Worm (Caenorhabditis elegans) whole organism, L1 larva: ENCODE results near the gene Y75B7AL.2.

ENCODE experiments used
- C34B4.2 ChIP-seq: sonication (generic microtip); optimal IDR thresholded peaks from 2 replicates; lab custom pipeline; 2017; ENCODE audit warnings: mild to moderate bottlenecking, missing genetic modification characterization, missing compliant biosample characterization
- F16B12.6 ChIP-seq: fragments of 150-350 bp; optimal IDR thresholded peaks from 2 replicates; lab custom pipeline; 2014; ENCODE audit warnings: missing biosample characterization, missing genetic modification characterization
- Y116A8C.19 ChIP-seq: sonication (generic microtip); optimal IDR thresholded peaks from 2 replicates; lab custom pipeline; 2016; ENCODE audit warnings: missing compliant biosample characterization, missing genetic modification characterization, borderline replicate concordance
- aha-1 ChIP-seq: fragments of 150-350 bp; optimal IDR thresholded peaks from 2 replicates; lab custom pipeline; 2014; ENCODE audit warnings: missing biosample characterization, missing genetic modification characterization
- alr-1 ChIP-seq: fragments of 200-800 bp; sonication (Bioruptor generic); optimal IDR thresholded peaks from 2 replicates; lab custom pipeline; 2018; ENCODE audit warnings: borderline replicate concordance, mild to moderate bottlenecking, missing genetic modification characterization, missing compliant biosample characterization
- aly-2 ChIP-seq: fragments of 150-350 bp; optimal IDR thresholded peaks from 2 replicates; lab custom pipeline; 2014; ENCODE audit warnings: missing biosample characterization, missing genetic modification characterization
- blmp-1 ChIP-seq: fragments of 150-350 bp; optimal IDR thresholded peaks from 2 replicates; lab custom pipeline; 2014; ENCODE audit warnings: missing biosample characterization, missing genetic modification characterization
- ceh-63 ChIP-seq: fragments of 200-800 bp; sonication (Bioruptor generic); optimal IDR thresholded peaks from 2 replicates; lab custom pipeline; 2018; ENCODE audit warnings: mild to moderate bottlenecking, missing genetic modification characterization, missing compliant biosample characterization
- ces-1 ChIP-seq: fragments of 150-350 bp; optimal IDR thresholded peaks from 2 replicates; lab custom pipeline; 2014; ENCODE audit warnings: missing biosample characterization, missing genetic modification reagents, missing genetic modification characterization
- dpl-1 ChIP-seq, 3 experiments: fragments of 150-350 bp in 2 of 3; sonication (generic microtip) in 1 of 3; optimal IDR thresholded peaks; 2 replicates each; lab custom pipeline; 2014 to 2017; ENCODE audit warnings: missing biosample characterization in 3 of 3, missing genetic modification characterization in 3 of 3, missing genetic modification reagents in 3 of 3
- efl-1 ChIP-seq, 4 experiments: fragments of 150-350 bp; optimal IDR thresholded peaks in 3 of 4; peaks in 1 of 4; 1 replicate in 1 of 4; 2 replicates in 3 of 4; lab custom pipeline; 2014; ENCODE audit warnings: missing biosample characterization in 2 of 4, missing genetic modification characterization in 2 of 4, missing genetic modification reagents in 2 of 4
- elt-2 ChIP-seq: sonication (generic microtip); optimal IDR thresholded peaks from 2 replicates; lab custom pipeline; 2016; ENCODE audit warnings: missing genetic modification characterization, mild to moderate bottlenecking, inconsistent platforms, missing compliant biosample characterization, missing genetic modification reagents
- elt-3 ChIP-seq, 6 experiments: fragments of 150-350 bp in 1 of 6; sonication (generic microtip); optimal IDR thresholded peaks; 2 replicates each; lab custom pipeline; 2017 to 2018; ENCODE audit warnings: missing biosample characterization in 6 of 6, missing genetic modification characterization in 6 of 6, inconsistent platforms in 1 of 6
- fkh-4 ChIP-seq: sonication (generic microtip); optimal IDR thresholded peaks from 2 replicates; lab custom pipeline; 2016; ENCODE audit warnings: missing compliant biosample characterization, missing genetic modification characterization, borderline replicate concordance
- grh-1 ChIP-seq: fragments of 200-800 bp; sonication (Bioruptor generic); IDR thresholded peaks from 2 replicates; pipeline ENCODE4 v1.3.6; 2022; ENCODE audit warnings: missing genetic modification reagents, missing genetic modification characterization, missing compliant biosample characterization
- hpl-2 ChIP-seq: fragments of 150-350 bp; optimal IDR thresholded peaks from 2 replicates; lab custom pipeline; 2014; ENCODE audit warnings: missing biosample characterization, missing genetic modification reagents, missing genetic modification characterization
- isw-1 ChIP-seq: fragments of 200-800 bp; sonication (Bioruptor generic); IDR thresholded peaks from 2 replicates; pipeline ENCODE4 v1.3.6; 2022; ENCODE audit warnings: missing genetic modification characterization, missing compliant biosample characterization
- lin-13 ChIP-seq: fragments of 150-350 bp; optimal IDR thresholded peaks from 2 replicates; lab custom pipeline; 2014; ENCODE audit warnings: missing biosample characterization, missing genetic modification reagents, missing genetic modification characterization
- lin-35 ChIP-seq, 2 experiments: fragments of 150-350 bp; optimal IDR thresholded peaks; 2 replicates each; lab custom pipeline; 2014; ENCODE audit warnings: missing biosample characterization in 2 of 2, missing genetic modification characterization in 2 of 2, missing genetic modification reagents in 2 of 2
- lin-39 ChIP-seq: fragments of 150-350 bp; optimal IDR thresholded peaks from 2 replicates; lab custom pipeline; 2014; ENCODE audit warnings: missing biosample characterization, missing genetic modification reagents, missing genetic modification characterization
- lir-3 ChIP-seq: sonication (generic microtip); optimal IDR thresholded peaks from 2 replicates; lab custom pipeline; 2016; ENCODE audit warnings: mild to moderate bottlenecking, missing genetic modification characterization, moderate library complexity, missing compliant biosample characterization; ENCODE audit not compliant: poor library complexity
- lsy-2 ChIP-seq, 2 experiments: fragments of 150-350 bp; optimal IDR thresholded peaks; 2 replicates each; lab custom pipeline; 2014; ENCODE audit warnings: missing biosample characterization in 2 of 2, missing genetic modification characterization in 2 of 2
- mab-9 ChIP-seq: fragments of 200-800 bp; sonication (Bioruptor generic); IDR thresholded peaks from 2 replicates; pipeline ENCODE4 v1.3.6; 2022; ENCODE audit warnings: missing genetic modification reagents, missing genetic modification characterization, missing compliant biosample characterization
- mdl-1 ChIP-seq, 2 experiments: fragments of 150-350 bp; optimal IDR thresholded peaks; 2 replicates each; lab custom pipeline; 2014 to 2017; ENCODE audit warnings: missing biosample characterization in 2 of 2, missing genetic modification characterization in 2 of 2, inconsistent platforms in 1 of 2
- mef-2 ChIP-seq: fragments of 150-350 bp; optimal IDR thresholded peaks from 2 replicates; lab custom pipeline; 2014; ENCODE audit warnings: missing biosample characterization, missing genetic modification characterization
- mep-1 ChIP-seq: fragments of 150-350 bp; optimal IDR thresholded peaks from 2 replicates; lab custom pipeline; 2014; ENCODE audit warnings: missing biosample characterization, missing genetic modification characterization
- nhr-11 ChIP-seq: fragments of 150-350 bp; optimal IDR thresholded peaks from 2 replicates; lab custom pipeline; 2014; ENCODE audit warnings: missing biosample characterization, missing genetic modification characterization
- nhr-12 ChIP-seq: sonication (generic microtip); optimal IDR thresholded peaks from 2 replicates; lab custom pipeline; 2017; ENCODE audit warnings: missing biosample characterization, missing genetic modification characterization
- nhr-28 ChIP-seq: fragments of 150-350 bp; optimal IDR thresholded peaks from 2 replicates; lab custom pipeline; 2014; ENCODE audit warnings: missing biosample characterization, missing genetic modification characterization
- nhr-71 ChIP-seq: sonication (generic microtip); optimal IDR thresholded peaks from 2 replicates; lab custom pipeline; 2016; ENCODE audit warnings: mild to moderate bottlenecking, missing genetic modification characterization, moderate library complexity, missing compliant biosample characterization
- nhr-84 ChIP-seq: sonication (generic microtip); optimal IDR thresholded peaks from 2 replicates; lab custom pipeline; 2017; ENCODE audit warnings: missing biosample characterization, missing genetic modification characterization
- nhr-85 ChIP-seq: sonication (generic microtip); peaks from one replicate; lab custom pipeline; 2016; ENCODE audit warnings: missing genetic modification characterization, inconsistent platforms, missing compliant biosample characterization
- nhr-90 ChIP-seq: sonication (generic microtip); optimal IDR thresholded peaks from 2 replicates; lab custom pipeline; 2016; ENCODE audit warnings: mild to moderate bottlenecking, missing genetic modification characterization, missing compliant biosample characterization; ENCODE audit not compliant: poor library complexity
- pqm-1 ChIP-seq: sonication (generic microtip); optimal IDR thresholded peaks from 3 replicates; lab custom pipeline; 2017; ENCODE audit warnings: missing biosample characterization, missing genetic modification characterization
- snpc-4 ChIP-seq: fragments of 150-350 bp; optimal IDR thresholded peaks from 2 replicates; lab custom pipeline; 2014; ENCODE audit warnings: missing biosample characterization, missing genetic modification characterization
- swsn-7 ChIP-seq: sonication (generic microtip); optimal IDR thresholded peaks from 2 replicates; lab custom pipeline; 2016; ENCODE audit warnings: missing genetic modification characterization, missing compliant biosample characterization
- tlp-1 ChIP-seq: fragments of 150-350 bp; optimal IDR thresholded peaks from 2 replicates; lab custom pipeline; 2014; ENCODE audit warnings: missing biosample characterization, missing genetic modification characterization
- unc-86 ChIP-seq: sonication (generic microtip); optimal IDR thresholded peaks from 2 replicates; lab custom pipeline; 2016; ENCODE audit warnings: missing genetic modification characterization, missing compliant biosample characterization
- ztf-11 ChIP-seq, 2 experiments: sonication (generic microtip); optimal IDR thresholded peaks; 2 replicates each; lab custom pipeline; 2016 to 2017; ENCODE audit warnings: missing genetic modification characterization in 2 of 2, missing biosample characterization in 1 of 2, missing compliant biosample characterization in 1 of 2

The Y75B7AL.2 gene

DNA sequence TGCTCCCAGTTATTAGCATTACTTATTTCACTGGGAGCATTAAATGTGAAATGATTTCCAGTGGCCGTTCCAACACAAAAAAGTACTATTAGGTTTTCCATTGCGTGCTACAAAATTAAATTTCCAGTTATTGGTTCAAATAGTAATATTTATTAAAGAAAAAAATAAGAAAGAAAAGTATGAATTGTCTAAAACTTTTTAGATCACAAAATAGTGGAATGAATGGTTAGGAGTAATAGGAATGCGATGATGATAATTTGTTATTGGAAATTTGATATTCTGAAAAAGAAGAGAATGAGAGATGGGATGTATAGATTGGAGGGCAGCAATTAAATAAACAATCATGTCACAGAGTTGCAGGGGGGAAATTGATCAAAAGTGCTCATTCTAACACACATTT, at the start of gene Y75B7AL.2:
Gene Y75B7AL.2, minus strand, starts transcription at position 101 of the 400 bp plus-strand sequence.
- no peak for TF ChIP-seq hpl-2
- no peak for TF ChIP-seq mep-1
- no peak for TF ChIP-seq nhr-90
- TF ChIP-seq ceh-63 (GFP tag; lab: Kevin White, UChicago) = no peak
- no peak for TF ChIP-seq nhr-12
- TF ChIP-seq swsn-7 = no peak
- no peak for TF ChIP-seq fkh-4 (tag; lab: Kevin White, UChicago)
- TF ChIP-seq nhr-85 = no peak
- no peak for TF ChIP-seq F16B12.6 (tag; lab: Kevin White, UChicago)
- TF ChIP-seq mdl-1 (tag; optimal IDR thresholded peaks at IDR 0.05; lab: Kevin White, UChicago) = no peak
- no peak for TF ChIP-seq lin-39 (tag; lab: Kevin White, UChicago)
- no peak for TF ChIP-seq efl-1 (optimal IDR thresholded peaks at IDR 0.05; lab: Kevin White, UChicago)
- no peak for TF ChIP-seq efl-1 (GFP tag; optimal IDR thresholded peaks at IDR 0.05 in 1 of 2; lab: Kevin White, UChicago)

- TF ChIP-seq nhr-12 (no peak), pqm-1 (tag; lab: Kevin White, UChicago) (no peak), mef-2 (tag; lab: Kevin White, UChicago) (no peak), aha-1 (tag; lab: Kevin White, UChicago) (no peak), aly-2 (tag; lab: Kevin White, UChicago) (no peak), dpl-1 (GFP tag; optimal IDR thresholded peaks at IDR 0.05; lab: Kevin White, UChicago) (no peak), grh-1 (GFP tag; lab: Robert Waterston, UW) (no peak), ztf-11 (tag; optimal IDR thresholded peaks at IDR 0.05; lab: Kevin White, UChicago) (no peak), lin-39 (tag; lab: Kevin White, UChicago) (no peak), snpc-4 (no peak), F16B12.6 (tag; lab: Kevin White, UChicago) (no peak), Y116A8C.19 (tag; lab: Kevin White, UChicago) (no peak), nhr-90 (no peak), isw-1 (no peak)
Observed at ce11 chrV:1392900-1393299, 34.9 kb upstream of the Y75B7AL.2 start, which contains the start of gene Y75B7AR.1. TSS of gene Y75B7AR.1 (minus strand) at chrV:1393000.

DNA sequence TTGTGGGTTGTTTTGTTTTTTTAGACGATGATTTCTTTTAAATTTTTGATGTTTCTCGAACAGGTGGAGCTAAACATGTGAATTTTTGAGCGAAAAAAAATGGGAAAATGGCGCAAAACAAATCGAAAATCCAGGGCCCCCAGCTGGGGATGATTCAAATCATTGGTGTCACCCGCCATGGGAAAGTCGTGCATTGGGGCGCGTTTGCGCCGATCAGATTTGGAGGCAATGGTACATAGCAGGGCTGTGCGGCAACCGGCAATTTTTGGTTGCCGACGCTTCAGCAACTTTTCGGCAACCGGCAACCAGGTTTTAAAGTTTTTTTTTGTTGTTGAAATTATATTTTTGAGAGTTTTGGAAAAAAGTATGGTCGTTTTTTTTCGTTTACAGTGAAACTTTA, 32.5 kb upstream of the Y75B7AL.2 start:
- TF ChIP-seq swsn-7 (no peak), alr-1 (tag; lab: Kevin White, UChicago) (no peak), lsy-2 (tag; optimal IDR thresholded peaks at IDR 0.05; lab: Kevin White, UChicago) (no peak), nhr-84 (tag; lab: Kevin White, UChicago) (no peak), unc-86 (tag; lab: Kevin White, UChicago) (no peak), lin-35 (GFP tag; optimal IDR thresholded peaks at IDR 0.05; lab: Kevin White, UChicago) (peak in 1 of 2 experiments; percentile 34), snpc-4 (no peak), nhr-85 (no peak), nhr-71 (no peak), lir-3 (tag; lab: Kevin White, UChicago) (no peak), efl-1 (optimal IDR thresholded peaks at IDR 0.05; lab: Kevin White, UChicago) (peak in 1 of 2 experiments; percentile 23), efl-1 (GFP tag; optimal IDR thresholded peaks at IDR 0.05 in 1 of 2; lab: Kevin White, UChicago) (peak; percentile 9 to 91), tlp-1 (tag; lab: Kevin White, UChicago) (no peak), dpl-1 (GFP tag; optimal IDR thresholded peaks at IDR 0.05; lab: Kevin White, UChicago) (peak in 1 of 3 experiments; percentile 15), blmp-1 (peak; percentile 21)

DNA sequence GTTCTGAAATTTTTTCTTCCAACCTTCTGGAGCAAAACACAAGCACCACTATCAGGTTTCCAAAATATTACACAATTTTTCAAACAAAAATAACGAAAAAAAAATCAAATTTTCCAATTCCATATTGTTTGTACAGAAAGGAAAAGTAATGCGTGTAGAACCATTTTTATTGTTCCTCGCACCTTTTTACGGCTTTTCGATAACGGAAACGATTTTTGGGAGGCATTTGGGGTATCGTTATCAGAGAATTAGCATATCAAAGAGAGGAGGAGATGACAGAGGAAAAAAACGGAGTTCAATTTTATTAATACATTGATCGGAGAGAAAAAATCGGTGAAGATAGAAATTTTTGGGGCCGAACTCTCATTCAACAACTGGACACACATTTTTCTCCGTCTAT, 31.9 kb upstream of the Y75B7AL.2 start:
- TF ChIP-seq pqm-1 (tag; lab: Kevin White, UChicago) = peak; percentile 25
- TF ChIP-seq C34B4.2 = no peak
- TF ChIP-seq ces-1 (GFP tag; lab: Kevin White, UChicago) = no peak
- no peak for TF ChIP-seq ceh-63 (GFP tag; lab: Kevin White, UChicago)
- TF ChIP-seq lin-13 (GFP tag; lab: Kevin White, UChicago) = no peak
- TF ChIP-seq elt-2 = peak; percentile 34
- TF ChIP-seq nhr-28 (tag; lab: Kevin White, UChicago) = no peak
- no peak for TF ChIP-seq nhr-71
- TF ChIP-seq nhr-11 (tag; lab: Kevin White, UChicago) = no peak
- no peak for TF ChIP-seq mab-9 (GFP tag; lab: Robert Waterston, UW)
- no peak for TF ChIP-seq elt-3 (tag; optimal IDR thresholded peaks at IDR 0.05; lab: Kevin White, UChicago)
